1 fruit fly cellular context compared by ENCODE assay signal in genomic region chr3L:11010410-11010827, dm6.
A peak's percentile ranks its signal among the peaks of the same experiment; 100 is the strongest.
TF ChIP-seq lines count a peak whose summit lies in the region.

No protein-coding gene starts in this region.

TF ChIP-seq in whole organism, embryonic, 481 proteins besides CTCF, POLR2A, EP300 and RAD21 (continued from another document and continues in another):
- TF ChIP-seq Ets65A (GFP tag; lab: Kevin White, UChicago): peak; percentile 38
- no peak for TF ChIP-seq CG3281 (GFP tag; optimal IDR thresholded peaks at IDR 0.05; lab: Kevin White, UChicago)
- no peak for TF ChIP-seq Dek (tag; optimal IDR thresholded peaks at IDR 0.05; lab: Kevin White, UChicago)
- no peak for TF ChIP-seq tup (GFP tag; optimal IDR thresholded peaks at IDR 0.05; lab: Kevin White, UChicago)
- no peak for TF ChIP-seq vfl (GFP tag; optimal IDR thresholded peaks at IDR 0.05; lab: Kevin White, UChicago)
- no peak for TF ChIP-seq CG5180 (GFP tag; optimal IDR thresholded peaks at IDR 0.05; lab: Kevin White, UChicago)
- no peak for TF ChIP-seq CG13296 (GFP tag; optimal IDR thresholded peaks at IDR 0.05; lab: Kevin White, UChicago)
- TF ChIP-seq usp (GFP tag; optimal IDR thresholded peaks at IDR 0.05; lab: Kevin White, UChicago): no peak
- TF ChIP-seq jing (GFP tag; optimal IDR thresholded peaks at IDR 0.05; lab: Kevin White, UChicago): no peak
- peak; percentile 99 for TF ChIP-seq nom (GFP tag; optimal IDR thresholded peaks at IDR 0.05; lab: Kevin White, UChicago)
- no peak for TF ChIP-seq hth (optimal IDR thresholded peaks at IDR 0.05; lab: Kevin White, UChicago)
- no peak for TF ChIP-seq CG15514 (GFP tag; optimal IDR thresholded peaks at IDR 0.05; lab: Kevin White, UChicago)
- TF ChIP-seq zfh1 (GFP tag; IDR thresholded peaks at IDR 0.05; lab: Robert Waterston, UW): 0 out of 3 replicates have a peak, but pooled peaks have one; percentile 42
- no peak for TF ChIP-seq CG7271 (tag; optimal IDR thresholded peaks at IDR 0.05; lab: Kevin White, UChicago)
- TF ChIP-seq Mes4 (GFP tag; optimal IDR thresholded peaks at IDR 0.05; lab: Kevin White, UChicago): no peak
- no peak for TF ChIP-seq Mrtf (GFP tag; IDR thresholded peaks at IDR 0.05; lab: Robert Waterston, UW)
- TF ChIP-seq CG15011 (GFP tag; optimal IDR thresholded peaks at IDR 0.05; lab: Kevin White, UChicago): no peak
- TF ChIP-seq Nf-YA (GFP tag; IDR thresholded peaks at IDR 0.05; lab: Robert Waterston, UW): peak; percentile 84
- 0 out of 2 replicates have a peak, but pooled peaks have one; percentile 19 for TF ChIP-seq stc (GFP tag; IDR thresholded peaks at IDR 0.05; lab: Robert Waterston, UW)
- TF ChIP-seq nmo (GFP tag; optimal IDR thresholded peaks at IDR 0.05; lab: Kevin White, UChicago): peak; percentile 78
- TF ChIP-seq Sin3A (optimal IDR thresholded peaks at IDR 0.05; lab: Kevin White, UChicago): no peak
- no peak; the same call in 1 of the 2 replicates for TF ChIP-seq Xrp1 (GFP tag; IDR thresholded peaks at IDR 0.05; lab: Robert Waterston, UW)
- TF ChIP-seq CG10979 (tag; optimal IDR thresholded peaks at IDR 0.05; lab: Kevin White, UChicago): no peak
- no peak for TF ChIP-seq repo (GFP tag; optimal IDR thresholded peaks at IDR 0.05; lab: Kevin White, UChicago)
- TF ChIP-seq CG8281 (tag; optimal IDR thresholded peaks at IDR 0.05; lab: Kevin White, UChicago): no peak
- 0 out of 3 replicates have a peak, but pooled peaks have one; percentile 45 for TF ChIP-seq vnd (GFP tag; IDR thresholded peaks at IDR 0.05; lab: Robert Waterston, UW; ENCODE audit: partially characterized antibody)
- no peak for TF ChIP-seq Ada2b (GFP tag; IDR thresholded peaks at IDR 0.05; lab: Robert Waterston, UW)
- peak; percentile 19 for TF ChIP-seq CG6254 (GFP tag; optimal IDR thresholded peaks at IDR 0.05; lab: Kevin White, UChicago)
- TF ChIP-seq CG14965 (GFP tag; optimal IDR thresholded peaks at IDR 0.05; lab: Kevin White, UChicago; ENCODE audit: borderline replicate concordance): no peak
- peak; percentile 3 for TF ChIP-seq PHDP (tag; optimal IDR thresholded peaks at IDR 0.05; lab: Kevin White, UChicago)
- no peak for TF ChIP-seq Myb (GFP tag; optimal IDR thresholded peaks at IDR 0.05; lab: Kevin White, UChicago)
- TF ChIP-seq CG3838 (GFP tag; optimal IDR thresholded peaks at IDR 0.05; lab: Kevin White, UChicago): no peak
- TF ChIP-seq B-H1 (GFP tag; IDR thresholded peaks at IDR 0.05; lab: Robert Waterston, UW): no peak
- TF ChIP-seq Ravus (GFP tag; IDR thresholded peaks at IDR 0.05; lab: Robert Waterston, UW): no peak
- TF ChIP-seq CoRest (tag; optimal IDR thresholded peaks at IDR 0.05; lab: Kevin White, UChicago): no peak
- TF ChIP-seq Drgx (GFP tag; IDR thresholded peaks at IDR 0.05; lab: Robert Waterston, UW): peak; percentile 95
- TF ChIP-seq ranshi (GFP tag; IDR thresholded peaks at IDR 0.05; lab: Robert Waterston, UW): no peak
- TF ChIP-seq Hsf (GFP tag; optimal IDR thresholded peaks at IDR 0.05; lab: Kevin White, UChicago): no peak
- no peak for TF ChIP-seq Bteb2 (GFP tag; optimal IDR thresholded peaks at IDR 0.05; lab: Kevin White, UChicago)
- TF ChIP-seq ssp (GFP tag; IDR thresholded peaks at IDR 0.05; lab: Robert Waterston, UW): no peak
- TF ChIP-seq CG3065 (GFP tag; optimal IDR thresholded peaks at IDR 0.05; lab: Kevin White, UChicago): no peak
- no peak for TF ChIP-seq B-H2 (GFP tag; optimal IDR thresholded peaks at IDR 0.05; lab: Kevin White, UChicago)
- TF ChIP-seq slou (GFP tag; optimal IDR thresholded peaks at IDR 0.05; lab: Kevin White, UChicago): no peak
- no peak for TF ChIP-seq Atf-2 (GFP tag; optimal IDR thresholded peaks at IDR 0.05; lab: Kevin White, UChicago)
- TF ChIP-seq CG14014 (GFP tag; IDR thresholded peaks at IDR 0.05; lab: Robert Waterston, UW): no peak
- no peak for TF ChIP-seq Antp (GFP tag; optimal IDR thresholded peaks at IDR 0.05; lab: Kevin White, UChicago)
- no peak for TF ChIP-seq CG4424 (GFP tag; optimal IDR thresholded peaks at IDR 0.05; lab: Kevin White, UChicago)
- no peak for TF ChIP-seq Med (GFP tag; lab: Kevin White, UChicago)
- TF ChIP-seq Scr (GFP tag; IDR thresholded peaks at IDR 0.05; lab: Robert Waterston, UW; ENCODE audit: partially characterized antibody): no peak; the same call in none of the 2 replicates
- no peak for TF ChIP-seq fu2 (GFP tag; optimal IDR thresholded peaks at IDR 0.05; lab: Kevin White, UChicago)
- no peak for TF ChIP-seq sima (GFP tag; optimal IDR thresholded peaks at IDR 0.05; lab: Kevin White, UChicago)
- TF ChIP-seq HLH4C (GFP tag; IDR thresholded peaks at IDR 0.05; lab: Robert Waterston, UW; ENCODE audit: partially characterized antibody): peak; percentile 39; the same call in 2 of the 3 replicates
- no peak for TF ChIP-seq CG13775 (GFP tag; optimal IDR thresholded peaks at IDR 0.05; lab: Kevin White, UChicago)
- no peak for TF ChIP-seq row (GFP tag; IDR thresholded peaks at IDR 0.05; lab: Robert Waterston, UW)
- TF ChIP-seq CG16863 (GFP tag; optimal IDR thresholded peaks at IDR 0.05; lab: Kevin White, UChicago): no peak
- TF ChIP-seq CG4360 (GFP tag; IDR thresholded peaks at IDR 0.05; lab: Robert Waterston, UW): peak; percentile 80
- TF ChIP-seq Fer2 (tag; optimal IDR thresholded peaks at IDR 0.05; lab: Kevin White, UChicago): no peak
- TF ChIP-seq CG17612 (GFP tag; IDR thresholded peaks at IDR 0.05; lab: Robert Waterston, UW): no peak
- no peak for TF ChIP-seq grn (GFP tag; optimal IDR thresholded peaks at IDR 0.05; lab: Kevin White, UChicago)
- TF ChIP-seq Doc3 (GFP tag; IDR thresholded peaks at IDR 0.05; lab: Robert Waterston, UW; ENCODE audit: partially characterized antibody): no peak
- TF ChIP-seq CG13424 (tag; optimal IDR thresholded peaks at IDR 0.05; lab: Kevin White, UChicago): no peak
- TF ChIP-seq lmd (GFP tag; IDR thresholded peaks at IDR 0.05; lab: Robert Waterston, UW): no peak
- no peak for TF ChIP-seq tio (GFP tag; optimal IDR thresholded peaks at IDR 0.05; lab: Kevin White, UChicago)
- TF ChIP-seq CG1602 (GFP tag; optimal IDR thresholded peaks at IDR 0.05; lab: Kevin White, UChicago): no peak
- no peak for TF ChIP-seq CG2712 (tag; optimal IDR thresholded peaks at IDR 0.05; lab: Kevin White, UChicago)
- TF ChIP-seq Taf1 (GFP tag; IDR thresholded peaks at IDR 0.05; lab: Robert Waterston, UW): no peak
- TF ChIP-seq sc (optimal IDR thresholded peaks at IDR 0.05; lab: Kevin White, UChicago): no peak
- TF ChIP-seq sc (GFP tag; optimal IDR thresholded peaks at IDR 0.05; lab: Kevin White, UChicago): no peak
- TF ChIP-seq Nf-YB (GFP tag; optimal IDR thresholded peaks at IDR 0.05; lab: Kevin White, UChicago): peak; percentile 98
- TF ChIP-seq Mad (GFP tag; optimal IDR thresholded peaks at IDR 0.05; lab: Kevin White, UChicago): no peak
- no peak for TF ChIP-seq fru (optimal IDR thresholded peaks at IDR 0.05; lab: Kevin White, UChicago)
- no peak for TF ChIP-seq CG14667 (GFP tag; IDR thresholded peaks at IDR 0.05; lab: Robert Waterston, UW)
- no peak for TF ChIP-seq scrt (GFP tag; optimal IDR thresholded peaks at IDR 0.05; lab: Kevin White, UChicago)
- no peak; the same call in 1 of the 2 replicates for TF ChIP-seq Bgb (GFP tag; IDR thresholded peaks at IDR 0.05; lab: Robert Waterston, UW; ENCODE audit: partially characterized antibody)
- no peak for TF ChIP-seq Hr51 (GFP tag; optimal IDR thresholded peaks at IDR 0.05; lab: Kevin White, UChicago)
- TF ChIP-seq CG10274 (GFP tag; optimal IDR thresholded peaks at IDR 0.05; lab: Kevin White, UChicago): no peak
- TF ChIP-seq CG6813 (GFP tag; optimal IDR thresholded peaks at IDR 0.05; lab: Kevin White, UChicago): no peak
- no peak for TF ChIP-seq en (GFP tag; optimal IDR thresholded peaks at IDR 0.05; lab: Kevin White, UChicago)
- TF ChIP-seq CG8290 (GFP tag; optimal IDR thresholded peaks at IDR 0.05; lab: Kevin White, UChicago): no peak
- TF ChIP-seq CG8290 (tag; optimal IDR thresholded peaks at IDR 0.05; lab: Kevin White, UChicago): no peak
- no peak for TF ChIP-seq trh (GFP tag; optimal IDR thresholded peaks at IDR 0.05; lab: Kevin White, UChicago)
- TF ChIP-seq dati (GFP tag; IDR thresholded peaks at IDR 0.05; lab: Robert Waterston, UW): no peak
- no peak for TF ChIP-seq CG3726 (GFP tag; IDR thresholded peaks at IDR 0.05; lab: Robert Waterston, UW)
- peak; percentile 38 for TF ChIP-seq ATbp (GFP tag; optimal IDR thresholded peaks at IDR 0.05; lab: Kevin White, UChicago)
- no peak for TF ChIP-seq HLH54F (GFP tag; optimal IDR thresholded peaks at IDR 0.05; lab: Kevin White, UChicago)
- TF ChIP-seq seq (GFP tag; IDR thresholded peaks at IDR 0.05; lab: Robert Waterston, UW): no peak; the same call in 1 of the 2 replicates
- TF ChIP-seq CG7786 (GFP tag; optimal IDR thresholded peaks at IDR 0.05; lab: Kevin White, UChicago): no peak
- no peak for TF ChIP-seq Oaz (GFP tag; IDR thresholded peaks at IDR 0.05; lab: Robert Waterston, UW)
- TF ChIP-seq CG12299 (tag; optimal IDR thresholded peaks at IDR 0.05; lab: Kevin White, UChicago): no peak
- no peak for TF ChIP-seq CG7556 (GFP tag; optimal IDR thresholded peaks at IDR 0.05; lab: Kevin White, UChicago)
- TF ChIP-seq CG12659 (GFP tag; optimal IDR thresholded peaks at IDR 0.05; lab: Kevin White, UChicago): no peak
- TF ChIP-seq cas (GFP tag; IDR thresholded peaks at IDR 0.05; lab: Robert Waterston, UW): no peak
- no peak for TF ChIP-seq inv (GFP tag; IDR thresholded peaks at IDR 0.05; lab: Robert Waterston, UW; ENCODE audit: partially characterized antibody)
- no peak for TF ChIP-seq pum (GFP tag; optimal IDR thresholded peaks at IDR 0.05; lab: Kevin White, UChicago)
- no peak for TF ChIP-seq CG1024 (GFP tag; IDR thresholded peaks at IDR 0.05; lab: Robert Waterston, UW)
- no peak for TF ChIP-seq grau (tag; optimal IDR thresholded peaks at IDR 0.05; lab: Kevin White, UChicago)
- TF ChIP-seq pzg (GFP tag; optimal IDR thresholded peaks at IDR 0.05; lab: Kevin White, UChicago): no peak
- peak; percentile 85 for TF ChIP-seq CG15479 (GFP tag; optimal IDR thresholded peaks at IDR 0.05; lab: Kevin White, UChicago)
- no peak for TF ChIP-seq CG9817 (tag; optimal IDR thresholded peaks at IDR 0.05; lab: Kevin White, UChicago)
- TF ChIP-seq Elba2 (GFP tag; optimal IDR thresholded peaks at IDR 0.05; lab: Kevin White, UChicago): no peak
- TF ChIP-seq fd64A (GFP tag; optimal IDR thresholded peaks at IDR 0.05; lab: Kevin White, UChicago): no peak
- TF ChIP-seq rib (GFP tag; IDR thresholded peaks at IDR 0.05; lab: Robert Waterston, UW): peak; percentile 53; the same call in 1 of the 2 replicates
- TF ChIP-seq H2.0 (GFP tag; IDR thresholded peaks at IDR 0.05; lab: Robert Waterston, UW): no peak
- no peak for TF ChIP-seq Six4 (GFP tag; optimal IDR thresholded peaks at IDR 0.05; lab: Kevin White, UChicago)
- TF ChIP-seq ara (GFP tag; IDR thresholded peaks at IDR 0.05; lab: Robert Waterston, UW): no peak
- no peak for TF ChIP-seq Dref (GFP tag; IDR thresholded peaks at IDR 0.05; lab: Robert Waterston, UW)
- TF ChIP-seq sd (tag; optimal IDR thresholded peaks at IDR 0.05; lab: Kevin White, UChicago): peak; percentile 91
- TF ChIP-seq pan (optimal IDR thresholded peaks at IDR 0.05; lab: Kevin White, UChicago): no peak
- peak in 1 of 2 experiments; percentile 48 for TF ChIP-seq pan (GFP tag; optimal IDR thresholded peaks at IDR 0.05 in 1 of 2, IDR thresholded peaks at IDR 0.05 in 1 of 2)
- no peak for TF ChIP-seq Usf (GFP tag; optimal IDR thresholded peaks at IDR 0.05; lab: Kevin White, UChicago)
- no peak for TF ChIP-seq ems (GFP tag; optimal IDR thresholded peaks at IDR 0.05; lab: Kevin White, UChicago)
- TF ChIP-seq lov (optimal IDR thresholded peaks at IDR 0.05; lab: Kevin White, UChicago): no peak
- TF ChIP-seq lov (GFP tag; IDR thresholded peaks at IDR 0.05; lab: Robert Waterston, UW): no peak
- TF ChIP-seq sug (tag; optimal IDR thresholded peaks at IDR 0.05; lab: Kevin White, UChicago): no peak
- TF ChIP-seq amos (GFP tag; IDR thresholded peaks at IDR 0.05; lab: Robert Waterston, UW; ENCODE audit: partially characterized antibody): no peak
- TF ChIP-seq Deaf1 (tag; optimal IDR thresholded peaks at IDR 0.05; lab: Kevin White, UChicago): peak; percentile 80
- TF ChIP-seq CG34376 (GFP tag; optimal IDR thresholded peaks at IDR 0.05; lab: Kevin White, UChicago): peak; percentile 33
- TF ChIP-seq jigr1 (GFP tag; IDR thresholded peaks at IDR 0.05; lab: Robert Waterston, UW): no peak
- no peak for TF ChIP-seq CG2129 (GFP tag; IDR thresholded peaks at IDR 0.05; lab: Robert Waterston, UW; ENCODE audit: partially characterized antibody)
- TF ChIP-seq kay (GFP tag; optimal IDR thresholded peaks at IDR 0.05; lab: Kevin White, UChicago): no peak
- no peak for TF ChIP-seq CG8388 (GFP tag; optimal IDR thresholded peaks at IDR 0.05; lab: Kevin White, UChicago)
- TF ChIP-seq Sox100B (GFP tag; optimal IDR thresholded peaks at IDR 0.05; lab: Kevin White, UChicago): no peak
- no peak for TF ChIP-seq CG14441 (GFP tag; IDR thresholded peaks at IDR 0.05; lab: Robert Waterston, UW)
- TF ChIP-seq ken (GFP tag; IDR thresholded peaks at IDR 0.05; lab: Robert Waterston, UW): no peak
- TF ChIP-seq luna (GFP tag; optimal IDR thresholded peaks at IDR 0.05; lab: Kevin White, UChicago): no peak
- peak; percentile 86 for TF ChIP-seq Aef1 (GFP tag; IDR thresholded peaks at IDR 0.05; lab: Robert Waterston, UW)
- no peak for TF ChIP-seq CG7372 (GFP tag; IDR thresholded peaks at IDR 0.05; lab: Robert Waterston, UW)
- TF ChIP-seq pfk (GFP tag; optimal IDR thresholded peaks at IDR 0.05; lab: Kevin White, UChicago): no peak
- TF ChIP-seq Awh (GFP tag; IDR thresholded peaks at IDR 0.05; lab: Robert Waterston, UW): no peak
- TF ChIP-seq wek (GFP tag; optimal IDR thresholded peaks at IDR 0.05; lab: Kevin White, UChicago): no peak
- no peak; the same call in 1 of the 2 replicates for TF ChIP-seq bowl (GFP tag; IDR thresholded peaks at IDR 0.05; lab: Robert Waterston, UW)
- no peak for TF ChIP-seq CG11093 (GFP tag; IDR thresholded peaks at IDR 0.05; lab: Robert Waterston, UW)
- TF ChIP-seq CG6765 (GFP tag; optimal IDR thresholded peaks at IDR 0.05; lab: Kevin White, UChicago): no peak
- no peak for TF ChIP-seq E2f1 (GFP tag; IDR thresholded peaks at IDR 0.05; lab: Robert Waterston, UW)
- TF ChIP-seq yki (optimal IDR thresholded peaks at IDR 0.05; lab: Kevin White, UChicago): peak; percentile 98
- TF ChIP-seq CG6854 (GFP tag; optimal IDR thresholded peaks at IDR 0.05; lab: Kevin White, UChicago): no peak
- TF ChIP-seq CG18011 (GFP tag; optimal IDR thresholded peaks at IDR 0.05; lab: Kevin White, UChicago): no peak
- TF ChIP-seq CG30403 (GFP tag; optimal IDR thresholded peaks at IDR 0.05; lab: Kevin White, UChicago): no peak
- TF ChIP-seq salm (tag; optimal IDR thresholded peaks at IDR 0.05; lab: Kevin White, UChicago): no peak
